Worm (Caenorhabditis elegans) whole organism, late embryonic: ENCODE data around the gene F14D7.3.
"Not testable (repeated sequence)": the region's sequence is repeated elsewhere in the genome, so short reads cannot be mapped to it uniquely, and the experiment has no call there.

Experiments used
- F13H6.1 ChIP-seq: sonication (generic microtip); optimal IDR thresholded peaks from 2 replicates; lab custom pipeline; 2016; ENCODE audit warnings: missing genetic modification characterization, missing compliant biosample characterization
- K02D7.2 ChIP-seq: sonication (generic microtip); optimal IDR thresholded peaks from 2 replicates; lab custom pipeline; 2017; ENCODE audit warnings: mild to moderate bottlenecking, missing genetic modification characterization, missing compliant biosample characterization
- K09A11.1 ChIP-seq: sonication (generic microtip); optimal IDR thresholded peaks from 2 replicates; lab custom pipeline; 2017; ENCODE audit warnings: antibody characterized with exemption, mild to moderate bottlenecking, missing genetic modification characterization, missing compliant biosample characterization; ENCODE audit not compliant: insufficient read depth
- T23F11.4 ChIP-seq: fragments of 200-800 bp; sonication (Bioruptor generic); optimal IDR thresholded peaks from 2 replicates; lab custom pipeline; 2018; ENCODE audit warnings: mild to moderate bottlenecking, missing genetic modification characterization, missing compliant biosample characterization
- Y22D7AL.16 ChIP-seq: sonication (generic microtip); optimal IDR thresholded peaks from 2 replicates; lab custom pipeline; 2016; ENCODE audit warnings: missing genetic modification characterization, missing compliant biosample characterization
- ama-1 ChIP-seq: fragments of 150-350 bp; optimal IDR thresholded peaks from 2 replicates; lab custom pipeline; 2014
- ceh-18 ChIP-seq: sonication (generic microtip); optimal IDR thresholded peaks from 2 replicates; lab custom pipeline; 2016; ENCODE audit warnings: missing genetic modification characterization, missing compliant biosample characterization
- ceh-2 ChIP-seq: sonication (generic microtip); optimal IDR thresholded peaks from 2 replicates; lab custom pipeline; 2016; ENCODE audit warnings: missing genotype, missing genetic modification characterization, missing compliant biosample characterization
- ceh-22 ChIP-seq: sonication (generic microtip); optimal IDR thresholded peaks from 2 replicates; lab custom pipeline; 2017; ENCODE audit warnings: missing biosample characterization, missing genetic modification characterization
- ceh-30 ChIP-seq: fragments of 150-350 bp; optimal IDR thresholded peaks from 2 replicates; lab custom pipeline; 2014; ENCODE audit warnings: missing biosample characterization, missing genetic modification characterization
- ceh-34 ChIP-seq: sonication (generic microtip); optimal IDR thresholded peaks from 2 replicates; lab custom pipeline; 2016; ENCODE audit warnings: mild to moderate bottlenecking, missing genetic modification characterization, missing compliant biosample characterization
- ceh-48 ChIP-seq: sonication (generic microtip); optimal IDR thresholded peaks from 2 replicates; lab custom pipeline; 2016; ENCODE audit warnings: missing genetic modification characterization, inconsistent platforms, missing compliant biosample characterization
- ceh-9 ChIP-seq: sonication (generic microtip); optimal IDR thresholded peaks from 2 replicates; lab custom pipeline; 2016; ENCODE audit warnings: mild to moderate bottlenecking, missing genetic modification characterization, inconsistent platforms, missing compliant biosample characterization
- che-1 ChIP-seq: sonication (generic microtip); optimal IDR thresholded peaks from 2 replicates; lab custom pipeline; 2016; ENCODE audit warnings: mild to moderate bottlenecking, missing genetic modification characterization, missing compliant biosample characterization
- elt-2 ChIP-seq: sonication (generic microtip); optimal IDR thresholded peaks from 2 replicates; lab custom pipeline; 2016; ENCODE audit warnings: missing genetic modification reagents, missing genetic modification characterization, missing compliant biosample characterization
- ets-4 ChIP-seq: sonication (generic microtip); optimal IDR thresholded peaks from 2 replicates; lab custom pipeline; 2016; ENCODE audit warnings: missing genetic modification characterization, missing compliant biosample characterization
- fax-1 ChIP-seq: sonication (generic microtip); optimal IDR thresholded peaks from 2 replicates; lab custom pipeline; 2016; ENCODE audit warnings: missing genotype, missing genetic modification characterization, missing compliant biosample characterization
- fkh-10 ChIP-seq: fragments of 150-350 bp; optimal IDR thresholded peaks from 2 replicates; lab custom pipeline; 2014; ENCODE audit warnings: missing biosample characterization, missing genetic modification reagents, missing genetic modification characterization
- fkh-6 ChIP-seq: sonication (generic microtip); optimal IDR thresholded peaks from 2 replicates; lab custom pipeline; 2016; ENCODE audit warnings: missing genetic modification characterization, missing compliant biosample characterization
- lin-11 ChIP-seq: fragments of 200-800 bp; sonication (Bioruptor generic); optimal IDR thresholded peaks from 2 replicates; lab custom pipeline; 2018; ENCODE audit warnings: mild to moderate bottlenecking, missing genetic modification characterization, missing compliant biosample characterization
- madf-2 ChIP-seq: sonication (generic microtip); optimal IDR thresholded peaks from 2 replicates; lab custom pipeline; 2017; ENCODE audit warnings: missing genetic modification characterization, missing compliant biosample characterization
- mec-3 ChIP-seq: sonication (generic microtip); optimal IDR thresholded peaks from 2 replicates; lab custom pipeline; 2016; ENCODE audit warnings: borderline replicate concordance, missing genetic modification characterization, missing compliant biosample characterization
- nhr-11 ChIP-seq: fragments of 150-350 bp; optimal IDR thresholded peaks from 2 replicates; lab custom pipeline; 2014; ENCODE audit warnings: missing biosample characterization, missing genetic modification characterization
- nhr-232 ChIP-seq: sonication (generic microtip); optimal IDR thresholded peaks from 2 replicates; lab custom pipeline; 2016; ENCODE audit warnings: missing genetic modification characterization, missing compliant biosample characterization
- pag-3 ChIP-seq: sonication (generic microtip); optimal IDR thresholded peaks from 2 replicates; lab custom pipeline; 2016; ENCODE audit warnings: missing compliant biosample characterization, missing genetic modification characterization, borderline replicate concordance
- pat-9 ChIP-seq: fragments of 200-800 bp; sonication (Bioruptor generic); optimal IDR thresholded peaks from 2 replicates; lab custom pipeline; 2018; ENCODE audit warnings: mild to moderate bottlenecking, missing genetic modification characterization, moderate library complexity, missing compliant biosample characterization
- pha-2 ChIP-seq: sonication (generic microtip); optimal IDR thresholded peaks from 2 replicates; lab custom pipeline; 2017; ENCODE audit warnings: mild to moderate bottlenecking, missing genetic modification characterization, missing compliant biosample characterization
- pha-4 ChIP-seq: fragments of 150-350 bp; optimal IDR thresholded peaks from 2 replicates; lab custom pipeline; 2018; ENCODE audit warnings: missing biosample characterization, missing genetic modification reagents, missing genetic modification characterization
- rnt-1 ChIP-seq: sonication (generic microtip); optimal IDR thresholded peaks from 2 replicates; lab custom pipeline; 2016; ENCODE audit warnings: missing genetic modification characterization, missing compliant biosample characterization
- sdc-2 ChIP-seq: sonication (generic microtip); optimal IDR thresholded peaks from 2 replicates; lab custom pipeline; 2016; ENCODE audit warnings: missing genotype, missing genetic modification characterization, missing compliant biosample characterization
- sox-2 ChIP-seq: fragments of 200-800 bp; sonication (Bioruptor generic); IDR thresholded peaks from 2 replicates; pipeline ENCODE4 v1.3.6; 2022; ENCODE audit warnings: missing genetic modification reagents, missing genetic modification characterization, missing compliant biosample characterization
- sox-4 ChIP-seq: sonication (generic microtip); optimal IDR thresholded peaks from 2 replicates; lab custom pipeline; 2017; ENCODE audit warnings: mild to moderate bottlenecking, missing genetic modification characterization, inconsistent platforms, missing compliant biosample characterization
- unc-86 ChIP-seq: sonication (generic microtip); optimal IDR thresholded peaks from 2 replicates; lab custom pipeline; 2016; ENCODE audit warnings: missing genetic modification characterization, missing compliant biosample characterization
- ztf-16 ChIP-seq: sonication (generic microtip); optimal IDR thresholded peaks from 2 replicates; lab custom pipeline; 2017; ENCODE audit warnings: missing genetic modification characterization, missing compliant biosample characterization

Gene F14D7.3

DNA sequence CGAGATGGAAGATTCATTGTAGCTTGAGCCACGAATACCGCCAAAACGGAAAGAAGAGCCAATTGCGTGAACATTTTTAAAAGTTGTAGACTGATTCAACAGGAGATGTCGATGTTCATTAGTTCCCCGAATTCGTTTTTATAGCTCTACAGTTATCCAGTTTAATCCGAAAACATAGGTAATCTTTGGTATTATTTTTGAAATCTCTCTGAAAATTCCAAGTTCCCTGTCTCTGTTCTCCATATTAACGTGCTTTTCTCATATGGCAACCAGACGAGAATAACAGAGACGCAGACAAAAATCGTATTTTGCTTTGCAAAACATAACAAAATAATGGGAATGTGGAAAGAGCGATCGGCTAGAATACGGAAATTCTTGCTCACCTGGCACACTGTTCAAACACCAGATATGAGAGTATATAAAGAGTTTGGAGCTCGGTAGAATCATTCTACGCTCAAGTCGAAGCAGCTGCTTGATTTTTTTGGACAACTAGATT is 3.0 kb downstream of the F14D7.3 start, which contains the start of the genes spig-3 and F14D7.12:
Gene spig-3 (minus strand): TSS at position 101 of the 496 bp plus-strand sequence.
Gene F14D7.12 (plus strand): TSS at position 446 of the 496 bp plus-strand sequence.
- TF ChIP-seq ets-4 (tag; lab: Kevin White, UChicago), result no peak
- TF ChIP-seq ama-1 (lab: Kevin White, UChicago), result no peak
- no peak for TF ChIP-seq nhr-11
- no peak for TF ChIP-seq sox-4 (tag; lab: Kevin White, UChicago)
- TF ChIP-seq F13H6.1 (tag; lab: Kevin White, UChicago), result no peak
- no peak for TF ChIP-seq fkh-6 (tag; lab: Kevin White, UChicago)
- TF ChIP-seq pag-3, result no peak
- no peak for TF ChIP-seq ceh-30 (tag; lab: Kevin White, UChicago)
- no peak for TF ChIP-seq ceh-2 (tag; lab: Kevin White, UChicago)
- no peak for TF ChIP-seq che-1 (tag; lab: Kevin White, UChicago)
- TF ChIP-seq fkh-10, result no peak

DNA sequence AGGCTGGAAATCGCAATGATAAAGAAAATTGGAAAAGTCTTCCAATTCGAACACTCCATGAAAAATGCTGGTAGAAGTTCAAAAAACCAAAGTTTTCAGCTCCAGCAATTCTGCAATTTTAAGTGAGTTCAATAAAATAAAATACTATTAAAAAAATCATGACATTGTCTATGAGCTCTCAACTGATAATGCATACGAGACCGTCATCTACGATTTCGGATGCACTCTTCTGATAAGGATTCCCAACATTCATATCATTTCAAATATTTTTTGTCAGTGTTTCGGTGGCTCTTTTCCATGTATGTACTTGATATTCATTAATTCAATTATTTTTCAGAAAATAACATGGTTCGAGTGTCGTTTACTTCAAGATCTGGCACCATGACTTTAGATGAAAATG is 4.5 kb downstream of the F14D7.3 start, which contains the start of gene F14D7.6:
Gene F14D7.6 (plus strand): TSS at position 338 of the 400 bp plus-strand sequence.
- no peak for TF ChIP-seq T23F11.4 (GFP tag; lab: Kevin White, UChicago)
- TF ChIP-seq Y22D7AL.16 (tag; lab: Kevin White, UChicago), result no peak
- no peak for TF ChIP-seq ceh-30 (tag; lab: Kevin White, UChicago)
- TF ChIP-seq K09A11.1 (tag; lab: Kevin White, UChicago), result no peak
- peak; percentile 21 for TF ChIP-seq elt-2 (tag; lab: Kevin White, UChicago)

DNA sequence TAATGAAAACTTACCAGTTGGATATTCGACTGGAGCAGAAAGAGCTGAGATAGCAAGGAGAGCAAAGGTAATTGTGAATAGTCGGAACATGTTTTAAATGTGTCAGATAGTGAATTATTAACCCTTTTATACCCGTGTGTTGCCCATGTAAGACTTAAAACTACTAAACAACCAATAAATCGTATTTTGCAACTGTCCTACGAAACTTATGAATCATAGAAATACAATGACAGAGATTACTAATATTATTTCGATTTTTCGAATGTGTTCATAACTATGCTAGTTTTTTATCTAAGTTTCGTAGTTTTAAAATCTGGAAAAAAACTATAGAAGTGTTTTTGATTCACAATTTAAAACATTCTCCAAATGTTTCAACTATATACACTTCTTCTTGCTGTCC is 10.2 kb downstream of the F14D7.3 start, which contains the start of gene spig-4:
Gene spig-4 (minus strand): TSS at position 101 of the 400 bp plus-strand sequence.
- not testable (repeated sequence) for TF ChIP-seq pag-3; ceh-9 (tag; lab: Kevin White, UChicago); elt-2 (tag; lab: Kevin White, UChicago)
- TF ChIP-seq, all 69 proteins: peak for 0; not testable (repeated sequence) for 69

ce11 chrV:14308164-14308563 is 11.6 kb downstream of the F14D7.3 start, which contains the start of gene spig-5:
TSS of gene spig-5 (plus strand) at chrV:14308464.
- not testable (repeated sequence) for TF ChIP-seq ceh-22 (tag; lab: Kevin White, UChicago); fax-1; pag-3

- TF ChIP-seq mec-3 (tag; lab: Kevin White, UChicago); nhr-11; pat-9 (tag; lab: Kevin White, UChicago): not testable (repeated sequence)
These were observed 13.0 kb downstream of the F14D7.3 start, which contains the start of gene F14D7.14 for ce11 chrV:14309632-14310031. TSS of gene F14D7.14 (plus strand) at chrV:14309932.

ce11 chrV:14311115-14311514 is 14.5 kb downstream of the F14D7.3 start, which contains the start of gene ddn-3:
TSS of gene ddn-3 (minus strand) at chrV:14311215.
- TF ChIP-seq ceh-2 (tag; lab: Kevin White, UChicago) (no peak), nhr-11 (no peak), T23F11.4 (GFP tag; lab: Kevin White, UChicago) (no peak), ama-1 (lab: Kevin White, UChicago) (no peak), sox-2 (no peak), unc-86 (tag; lab: Kevin White, UChicago) (no peak), Y22D7AL.16 (tag; lab: Kevin White, UChicago) (no peak), pha-2 (no peak), madf-2 (tag; lab: Kevin White, UChicago) (no peak), sdc-2 (tag; lab: Kevin White, UChicago) (no peak), ceh-34 (tag; lab: Kevin White, UChicago) (no peak), ceh-9 (tag; lab: Kevin White, UChicago) (no peak), sox-4 (tag; lab: Kevin White, UChicago) (no peak)

- TF ChIP-seq lin-11 (tag; lab: Kevin White, UChicago), result no peak
- TF ChIP-seq pat-9 (tag; lab: Kevin White, UChicago), result no peak
- TF ChIP-seq pha-2, result no peak
- TF ChIP-seq ztf-16 (tag; lab: Kevin White, UChicago), result no peak
- no peak for TF ChIP-seq pha-4 (tag; lab: Kevin White, UChicago)
- no peak for TF ChIP-seq ceh-34 (tag; lab: Kevin White, UChicago)
- TF ChIP-seq K02D7.2 (tag; lab: Kevin White, UChicago), result no peak
- no peak for TF ChIP-seq nhr-232 (tag; lab: Kevin White, UChicago)
- no peak for TF ChIP-seq che-1 (tag; lab: Kevin White, UChicago)
- no peak for TF ChIP-seq ceh-48 (tag; lab: Kevin White, UChicago)
- TF ChIP-seq ceh-18 (tag; lab: Kevin White, UChicago), result no peak
- TF ChIP-seq rnt-1, result no peak
- TF ChIP-seq, all 69 proteins: peak for 0
These were observed 16.1 kb downstream of the F14D7.3 start, which contains the start of gene F14D7.8 for ce11 chrV:14312695-14313094. TSS of gene F14D7.8 (minus strand) at chrV:14312795.
